Fruit fly (Drosophila melanogaster): ENCODE results near the gene CG10646.
A peak's percentile ranks its signal among the peaks of the same experiment; 100 is the strongest.

CG10646 gene

DNA sequence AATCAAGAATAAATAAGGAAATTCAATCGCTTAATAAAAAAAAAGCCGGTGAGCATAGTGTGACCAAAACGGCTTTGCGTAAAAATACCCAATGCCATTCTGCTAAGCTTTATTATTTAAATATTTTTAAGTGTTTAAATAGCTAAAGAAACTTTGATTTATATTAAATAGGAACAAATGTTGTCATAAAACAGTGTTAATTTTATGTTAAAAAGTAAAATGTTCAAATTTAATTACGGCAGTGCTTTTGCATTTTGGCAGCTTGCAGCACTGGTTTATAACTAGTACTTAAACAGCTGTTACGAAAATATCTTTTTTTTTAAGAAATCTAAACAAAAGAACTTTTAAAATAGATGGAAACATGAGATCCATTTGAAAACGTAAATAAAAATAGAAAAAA is 2.4 kb downstream of the CG10646 start, which contains the start of the genes CG10638 and CG10681 (continued):
- TF ChIP-seq CG9817 (tag; optimal IDR thresholded peaks at IDR 0.05): no peak
- peak; percentile 18 for TF ChIP-seq CG16863 (GFP tag; optimal IDR thresholded peaks at IDR 0.05)
- no peak for TF ChIP-seq her (GFP tag; optimal IDR thresholded peaks at IDR 0.05)
- peak; percentile 61 for TF ChIP-seq gem (tag; optimal IDR thresholded peaks at IDR 0.05)
- TF ChIP-seq CG1603 (tag; optimal IDR thresholded peaks at IDR 0.05): peak; percentile 43
- no peak for TF ChIP-seq CG8765 (GFP tag; IDR thresholded peaks at IDR 0.05)
- peak; percentile 18 for TF ChIP-seq CG13894 (tag; optimal IDR thresholded peaks at IDR 0.05)
- peak in 1 of 2 experiments; percentile 46 for TF ChIP-seq bsh (GFP tag; optimal IDR thresholded peaks at IDR 0.05)
- no peak for TF ChIP-seq fu2 (GFP tag; optimal IDR thresholded peaks at IDR 0.05)
- TF ChIP-seq Mad (GFP tag; optimal IDR thresholded peaks at IDR 0.05): no peak
- no peak for TF ChIP-seq Atf-2 (GFP tag; optimal IDR thresholded peaks at IDR 0.05)
- no peak for TF ChIP-seq sisA (GFP tag; IDR thresholded peaks at IDR 0.05)
- no peak for TF ChIP-seq emc (GFP tag; optimal IDR thresholded peaks at IDR 0.05)
- no peak for TF ChIP-seq Aef1 (GFP tag; IDR thresholded peaks at IDR 0.05)
- no peak for TF ChIP-seq Abd-B (GFP tag; optimal IDR thresholded peaks at IDR 0.05)
- TF ChIP-seq exex (tag; optimal IDR thresholded peaks at IDR 0.05): peak; percentile 31
- TF ChIP-seq CG15269 (tag; optimal IDR thresholded peaks at IDR 0.05): peak; percentile 39
- TF ChIP-seq disco-r (GFP tag; optimal IDR thresholded peaks at IDR 0.05): no peak
- TF ChIP-seq ase (GFP tag; IDR thresholded peaks at IDR 0.05): no peak
- TF ChIP-seq nom (GFP tag; optimal IDR thresholded peaks at IDR 0.05): peak; percentile 30
- TF ChIP-seq sqz (GFP tag; optimal IDR thresholded peaks at IDR 0.05): peak; percentile 97
- no peak for TF ChIP-seq da (GFP tag; optimal IDR thresholded peaks at IDR 0.05)
- no peak for TF ChIP-seq CG1233 (GFP tag; optimal IDR thresholded peaks at IDR 0.05)
- TF ChIP-seq Nf-YA (GFP tag; IDR thresholded peaks at IDR 0.05): no peak
- TF ChIP-seq grn (GFP tag; optimal IDR thresholded peaks at IDR 0.05): no peak
- TF ChIP-seq CG2129 (GFP tag; IDR thresholded peaks at IDR 0.05; ENCODE audit: partially characterized antibody): no peak
- no peak for TF ChIP-seq CG1529 (GFP tag; optimal IDR thresholded peaks at IDR 0.05)
- peak; percentile 61 for TF ChIP-seq phol (tag; optimal IDR thresholded peaks at IDR 0.05)
- no peak for TF ChIP-seq pb (GFP tag; optimal IDR thresholded peaks at IDR 0.05)
- TF ChIP-seq CG8290 (GFP tag; optimal IDR thresholded peaks at IDR 0.05): peak; percentile 71
- TF ChIP-seq CG8290 (tag; optimal IDR thresholded peaks at IDR 0.05): no peak
- no peak for TF ChIP-seq Hr39 (optimal IDR thresholded peaks at IDR 0.05)
- TF ChIP-seq HLHmδ (GFP tag; optimal IDR thresholded peaks at IDR 0.05): no peak
- TF ChIP-seq CG4707 (GFP tag; optimal IDR thresholded peaks at IDR 0.05): no peak
- TF ChIP-seq CG13624 (GFP tag; optimal IDR thresholded peaks at IDR 0.05): peak; percentile 16
- TF ChIP-seq vvl (GFP tag; IDR thresholded peaks at IDR 0.05): peak; percentile 50
- peak; percentile 34 for TF ChIP-seq CG10431 (GFP tag; optimal IDR thresholded peaks at IDR 0.05)
- TF ChIP-seq CG2116 (GFP tag; optimal IDR thresholded peaks at IDR 0.05): peak; percentile 95
- TF ChIP-seq caup (GFP tag; optimal IDR thresholded peaks at IDR 0.05; ENCODE audit: severe bottlenecking): no peak
- TF ChIP-seq CG2120 (GFP tag; optimal IDR thresholded peaks at IDR 0.05): peak; percentile 66
- peak; percentile 51; the same call in 1 of the 2 replicates for TF ChIP-seq E2f2 (GFP tag; IDR thresholded peaks at IDR 0.05)
- peak; percentile 21; the same call in 1 of the 2 replicates for TF ChIP-seq Rfx (GFP tag; IDR thresholded peaks at IDR 0.05)
- TF ChIP-seq CG3065 (GFP tag; optimal IDR thresholded peaks at IDR 0.05): no peak
- peak; percentile 16 for TF ChIP-seq chn (GFP tag; optimal IDR thresholded peaks at IDR 0.05)
- TF ChIP-seq Myb (GFP tag; optimal IDR thresholded peaks at IDR 0.05): peak; percentile 32
- TF ChIP-seq hbn (GFP tag; IDR thresholded peaks at IDR 0.05; ENCODE audit: partially characterized antibody): no peak
- TF ChIP-seq Bdp1 (GFP tag; optimal IDR thresholded peaks at IDR 0.05): no peak
- TF ChIP-seq CG8359 (GFP tag; optimal IDR thresholded peaks at IDR 0.05; ENCODE audit: borderline replicate concordance): no peak
- no peak for TF ChIP-seq danr (GFP tag; IDR thresholded peaks at IDR 0.05)
- peak; percentile 62 for TF ChIP-seq HmgZ (tag; optimal IDR thresholded peaks at IDR 0.05)
- TF ChIP-seq CG18764 (GFP tag; optimal IDR thresholded peaks at IDR 0.05): peak; percentile 22
- TF ChIP-seq Camta (GFP tag; optimal IDR thresholded peaks at IDR 0.05): no peak
